Fruit fly (Drosophila melanogaster) whole organism, wandering third instar larva: Measurements from ENCODE around the gene Polr2H.

Experiments
- CrebA ChIP-seq: fragments of 200-800 bp; sonication (Bioruptor generic); optimal IDR thresholded peaks from 2 replicates; lab custom pipeline; 2016; ENCODE audit warnings: missing biosample characterization, mild to moderate bottlenecking, missing genetic modification characterization, borderline replicate concordance
- Hr78 ChIP-seq: fragments of >200 bp; optimal IDR thresholded peaks from 2 replicates; lab custom pipeline; 2017; ENCODE audit warnings: missing biosample characterization, missing genetic modification characterization
- Jra ChIP-seq: sonication (Bioruptor generic); optimal IDR thresholded peaks from 2 replicates; lab custom pipeline; 2016; ENCODE audit warnings: missing biosample characterization, missing genetic modification characterization
- lola ChIP-seq: fragments of >200 bp; optimal IDR thresholded peaks from 2 replicates; lab custom pipeline; 2017; ENCODE audit warnings: missing biosample characterization, missing genetic modification characterization

DNA sequence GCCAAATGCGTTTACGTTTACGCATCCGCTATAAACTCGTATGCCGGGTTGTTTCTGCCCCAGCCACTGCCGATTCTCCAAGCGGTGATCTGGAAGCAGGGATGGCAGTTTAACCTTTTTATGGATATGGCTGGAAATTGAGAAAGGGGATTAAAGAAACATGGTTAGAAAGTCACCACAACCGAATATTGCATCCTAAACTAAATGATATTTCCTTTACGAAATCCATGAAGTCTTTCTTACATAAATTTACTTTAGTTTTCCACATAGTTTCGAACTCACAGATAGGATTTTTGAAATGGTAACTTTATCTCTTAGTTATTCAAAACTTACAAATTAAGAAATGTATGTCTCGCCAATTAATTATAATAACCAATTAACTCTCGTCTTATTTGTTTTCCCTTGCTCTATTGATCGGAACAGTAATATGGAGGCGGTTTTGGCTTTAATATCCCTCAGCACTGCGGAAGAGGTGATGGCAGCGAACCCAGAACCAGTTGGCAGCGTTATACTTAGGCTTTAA, 40.1 kb upstream of the Polr2H start:
- no peak for TF ChIP-seq Jra (GFP tag; lab: Kevin White, UChicago)
- no peak for TF ChIP-seq CrebA (GFP tag; lab: Kevin White, UChicago)
- TF ChIP-seq Hr78 (GFP tag; lab: Kevin White, UChicago): no peak
- TF ChIP-seq lola (GFP tag; lab: Kevin White, UChicago): no peak
